Worm (Caenorhabditis elegans) whole organism, L4 larva: ENCODE results near the gene ubh-1.

Source experiments
- F49E8.2 ChIP-seq: sonication (generic microtip); optimal IDR thresholded peaks from 2 replicates; lab custom pipeline; 2016; ENCODE audit warnings: missing compliant biosample characterization, mild to moderate bottlenecking, missing genetic modification characterization, borderline replicate concordance
- Y48G9A.11 ChIP-seq: fragments of 200-800 bp; sonication (Bioruptor generic); IDR thresholded peaks from 2 replicates; pipeline ENCODE4 v1.3.6; 2022; ENCODE audit warnings: missing genetic modification reagents, missing genetic modification characterization, missing compliant biosample characterization
- Y75B8A.6 ChIP-seq: fragments of 200-800 bp; sonication (Bioruptor generic); IDR thresholded peaks from 2 replicates; pipeline ENCODE4 v1.3.6; 2022; ENCODE audit warnings: missing genetic modification reagents, missing genetic modification characterization, missing compliant biosample characterization
- ZK546.5 ChIP-seq, 2 experiments: sonication (generic microtip); optimal IDR thresholded peaks; 2 replicates each; lab custom pipeline; 2017; ENCODE audit warnings: missing biosample characterization in 2 of 2, missing genetic modification characterization in 2 of 2
- aha-1 ChIP-seq: fragments of 150-350 bp; peaks from one replicate; lab custom pipeline; 2014; ENCODE audit warnings: missing biosample characterization, missing genetic modification characterization
- aly-2 ChIP-seq: sonication (generic microtip); optimal IDR thresholded peaks from 2 replicates; lab custom pipeline; 2018; ENCODE audit warnings: missing biosample characterization, missing genetic modification characterization
- ama-1 ChIP-seq: fragments of 150-350 bp; optimal IDR thresholded peaks from 2 replicates; lab custom pipeline; 2014; ENCODE audit warnings: inconsistent platforms, mixed read lengths
- attf-4 ChIP-seq: sonication (generic microtip); optimal IDR thresholded peaks from 3 replicates; lab custom pipeline; 2017; ENCODE audit warnings: missing biosample characterization, missing genetic modification characterization
- ceh-28 ChIP-seq: fragments of 150-350 bp; optimal IDR thresholded peaks from 2 replicates; lab custom pipeline; 2014; ENCODE audit warnings: missing biosample characterization, missing genetic modification reagents, missing genetic modification characterization
- ceh-44 ChIP-seq: fragments of 200-800 bp; sonication (Bioruptor generic); IDR thresholded peaks from 2 replicates; pipeline ENCODE4 v1.3.6; 2022; ENCODE audit warnings: missing genetic modification reagents, missing genetic modification characterization, missing compliant biosample characterization
- ceh-82 ChIP-seq: sonication (generic microtip); optimal IDR thresholded peaks from 2 replicates; lab custom pipeline; 2017; ENCODE audit warnings: missing biosample characterization, missing genetic modification characterization
- daf-12 ChIP-seq: fragments of 150-350 bp; optimal IDR thresholded peaks from 2 replicates; lab custom pipeline; 2014; ENCODE audit warnings: missing biosample characterization, missing genetic modification reagents, missing genetic modification characterization
- daf-16 ChIP-seq, 3 experiments: sonication (generic microtip); optimal IDR thresholded peaks; 2 replicates each; lab custom pipeline; 2016 to 2017; ENCODE audit warnings: missing genetic modification characterization in 3 of 3, missing genetic modification reagents in 3 of 3, mild to moderate bottlenecking in 2 of 3, missing compliant biosample characterization in 2 of 3, missing biosample characterization in 1 of 3, moderate library complexity in 1 of 3
- dmd-6 ChIP-seq: fragments of 200-800 bp; sonication (Bioruptor generic); IDR thresholded peaks from 2 replicates; pipeline ENCODE4 v1.3.6; 2022; ENCODE audit warnings: missing genetic modification reagents, missing genetic modification characterization, missing compliant biosample characterization
- dmd-8 ChIP-seq: fragments of 200-800 bp; sonication (Bioruptor generic); IDR thresholded peaks from 2 replicates; pipeline ENCODE4 v1.3.6; 2022; ENCODE audit warnings: missing genetic modification characterization, missing compliant biosample characterization
- dmd-9 ChIP-seq: fragments of 200-800 bp; sonication (Bioruptor generic); IDR thresholded peaks from 2 replicates; pipeline ENCODE4 v1.3.6; 2022; ENCODE audit warnings: missing genetic modification reagents, missing genetic modification characterization, missing compliant biosample characterization
- dpl-1 ChIP-seq: fragments of 150-350 bp; optimal IDR thresholded peaks from 2 replicates; lab custom pipeline; 2014; ENCODE audit warnings: missing biosample characterization, missing genetic modification reagents, missing genetic modification characterization
- egl-43 ChIP-seq: fragments of 200-800 bp; sonication (Bioruptor generic); IDR thresholded peaks from 2 replicates; pipeline ENCODE4 v1.3.6; 2022; ENCODE audit warnings: missing genetic modification reagents, missing genetic modification characterization, missing compliant biosample characterization
- fkh-10 ChIP-seq: fragments of 150-350 bp; optimal IDR thresholded peaks from 2 replicates; lab custom pipeline; 2014; ENCODE audit warnings: missing biosample characterization, missing genetic modification reagents, missing genetic modification characterization
- hlh-11 ChIP-seq: fragments of 200-800 bp; sonication (Bioruptor generic); optimal IDR thresholded peaks from 2 replicates; lab custom pipeline; 2018; ENCODE audit warnings: mild to moderate bottlenecking, missing genetic modification characterization, missing compliant biosample characterization
- hmg-1.1 ChIP-seq: fragments of 200-800 bp; sonication (Bioruptor generic); IDR thresholded peaks from 2 replicates; pipeline ENCODE4 v1.3.6; 2022; ENCODE audit warnings: missing genetic modification reagents, missing genetic modification characterization, missing compliant biosample characterization
- lim-7 ChIP-seq: fragments of 200-800 bp; sonication (Bioruptor generic); IDR thresholded peaks from 2 replicates; pipeline ENCODE4 v1.3.6; 2022; ENCODE audit warnings: missing genetic modification characterization, missing compliant biosample characterization
- lin-1 ChIP-seq: fragments of 200-800 bp; sonication (Bioruptor generic); IDR thresholded peaks from 2 replicates; pipeline ENCODE4 v1.3.6; 2022; ENCODE audit warnings: missing genetic modification reagents, missing genetic modification characterization, missing compliant biosample characterization
- lin-13 ChIP-seq: fragments of 150-350 bp; optimal IDR thresholded peaks from 2 replicates; lab custom pipeline; 2014; ENCODE audit warnings: missing biosample characterization, missing genetic modification reagents, missing genetic modification characterization
- lin-15B ChIP-seq: fragments of 150-350 bp; sonication (generic microtip); optimal IDR thresholded peaks from 3 replicates; lab custom pipeline; 2014; ENCODE audit warnings: missing biosample characterization, missing genetic modification characterization
- lin-38 ChIP-seq: fragments of 200-800 bp; sonication (Bioruptor generic); IDR thresholded peaks from 2 replicates; pipeline ENCODE4 v1.3.6; 2022; ENCODE audit warnings: missing genetic modification reagents, missing genetic modification characterization, missing compliant biosample characterization
- lsy-2 ChIP-seq, 2 experiments: fragments of 150-350 bp in 1 of 2; sonication (generic microtip) in 1 of 2; optimal IDR thresholded peaks; 2 replicates each; lab custom pipeline; 2014 to 2017; ENCODE audit warnings: missing biosample characterization in 2 of 2, missing genetic modification characterization in 2 of 2
- madf-5 ChIP-seq, 2 experiments: fragments of 200-800 bp; sonication (Bioruptor generic); IDR thresholded peaks; 2 replicates each; pipeline ENCODE4 v1.3.6; 2022; ENCODE audit warnings: missing compliant biosample characterization in 2 of 2, missing genetic modification characterization in 2 of 2
- mdt-29 ChIP-seq: fragments of 200-800 bp; sonication (Bioruptor generic); IDR thresholded peaks from 2 replicates; pipeline ENCODE4 v1.3.6; 2022; ENCODE audit warnings: missing genetic modification reagents, missing genetic modification characterization, missing compliant biosample characterization
- mxl-3 ChIP-seq: fragments of 200-800 bp; sonication (Bioruptor generic); optimal IDR thresholded peaks from 2 replicates; lab custom pipeline; 2018; ENCODE audit warnings: mild to moderate bottlenecking, missing genetic modification characterization, missing compliant biosample characterization
- nhr-10 ChIP-seq: fragments of 150-350 bp; optimal IDR thresholded peaks from 2 replicates; lab custom pipeline; 2014; ENCODE audit warnings: missing biosample characterization, missing genetic modification characterization
- nhr-102 ChIP-seq: sonication (generic microtip); optimal IDR thresholded peaks from 2 replicates; lab custom pipeline; 2016; ENCODE audit warnings: mild to moderate bottlenecking, missing genetic modification characterization, moderate library complexity, missing compliant biosample characterization
- nhr-237 ChIP-seq: sonication (generic microtip); optimal IDR thresholded peaks from 2 replicates; lab custom pipeline; 2017; ENCODE audit warnings: missing biosample characterization, missing genetic modification characterization
- nhr-25 ChIP-seq: sonication (generic microtip); optimal IDR thresholded peaks from 2 replicates; lab custom pipeline; 2017; ENCODE audit warnings: missing genetic modification characterization, mild to moderate bottlenecking, missing compliant biosample characterization, antibody characterized with exemption, moderate library complexity, borderline replicate concordance; ENCODE audit not compliant: insufficient read depth
- nhr-6 ChIP-seq: fragments of 150-350 bp; optimal IDR thresholded peaks from 2 replicates; lab custom pipeline; 2014; ENCODE audit warnings: missing biosample characterization, missing genetic modification characterization
- rbr-2 ChIP-seq: sonication (generic microtip); optimal IDR thresholded peaks from 2 replicates; lab custom pipeline; 2016; ENCODE audit warnings: missing genotype, missing genetic modification characterization, missing compliant biosample characterization
- sdz-12 ChIP-seq: fragments of 200-800 bp; sonication (Bioruptor generic); optimal IDR thresholded peaks from 2 replicates; lab custom pipeline; 2018; ENCODE audit warnings: mild to moderate bottlenecking, missing genetic modification characterization, missing compliant biosample characterization
- set-16 ChIP-seq: fragments of 200-800 bp; sonication (Bioruptor generic); IDR thresholded peaks from 2 replicates; pipeline ENCODE4 v1.3.6; 2022; ENCODE audit warnings: missing genetic modification reagents, missing genetic modification characterization, missing compliant biosample characterization
- spr-1 ChIP-seq: sonication (generic microtip); optimal IDR thresholded peaks from 2 replicates; lab custom pipeline; 2016; ENCODE audit warnings: mild to moderate bottlenecking, missing genetic modification characterization, missing compliant biosample characterization
- unc-62 ChIP-seq, 3 experiments: fragments of 150-350 bp in 1 of 3; sonication (generic microtip); optimal IDR thresholded peaks in 2 of 3; peaks in 1 of 3; 1 replicate in 1 of 3; 2 replicates in 2 of 3; lab custom pipeline; 2014 to 2017; ENCODE audit warnings: missing biosample characterization in 3 of 3, missing genetic modification characterization in 3 of 3, missing genetic modification reagents in 3 of 3, missing genotype in 1 of 3
- zag-1 ChIP-seq: fragments of 150-350 bp; optimal IDR thresholded peaks from 2 replicates; lab custom pipeline; 2014; ENCODE audit warnings: missing biosample characterization, missing genetic modification characterization
- ztf-11 ChIP-seq: fragments of 150-350 bp; optimal IDR thresholded peaks from 2 replicates; lab custom pipeline; 2014; ENCODE audit warnings: missing biosample characterization, missing genetic modification characterization

ubh-1 gene

DNA sequence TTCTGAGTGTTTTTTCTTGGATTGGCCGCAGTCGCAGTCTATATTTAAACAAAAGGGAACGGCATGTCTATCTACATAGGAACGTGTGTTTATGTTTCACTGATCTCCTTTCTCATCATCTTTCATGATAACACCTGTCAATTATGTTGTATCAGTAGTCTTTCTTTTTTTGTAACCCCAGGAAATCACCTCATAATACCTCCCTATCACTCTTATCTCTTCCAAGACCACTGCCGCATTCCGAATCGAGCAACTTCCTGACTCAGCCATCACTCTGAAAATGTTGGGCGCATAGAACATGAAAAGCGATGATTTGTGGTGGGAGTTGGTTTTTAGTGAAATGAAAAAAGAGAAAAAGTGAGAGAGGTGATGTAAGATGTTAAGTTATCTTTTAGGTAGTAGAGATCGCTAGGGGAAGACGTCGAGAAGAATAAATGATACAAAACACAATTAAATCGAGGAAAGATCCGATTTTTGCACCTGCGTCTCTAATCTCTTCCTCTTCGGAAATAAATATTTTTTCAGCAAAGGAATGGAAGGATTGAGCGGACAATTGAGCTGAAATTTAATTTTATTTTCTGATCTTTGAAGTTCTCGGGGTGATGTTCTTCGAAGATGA, 11.8 kb upstream of the ubh-1 start (continued):
- TF ChIP-seq lin-1 (GFP tag; lab: Robert Waterston, UW) (peak; percentile 56; the same call in 1 of the 2 replicates), F49E8.2 (tag; lab: Kevin White, UChicago) (no peak), lim-7 (GFP tag; lab: Robert Waterston, UW) (no peak), mdt-29 (no peak), nhr-237 (no peak), ceh-44 (GFP tag; lab: Robert Waterston, UW) (no peak), nhr-102 (tag; lab: Kevin White, UChicago) (no peak), daf-12 (no peak), rbr-2 (tag; lab: Kevin White, UChicago) (no peak), mxl-3 (GFP tag; lab: Kevin White, UChicago) (peak; percentile 50), lin-13 (GFP tag; lab: Kevin White, UChicago) (no peak), spr-1 (tag; lab: Kevin White, UChicago) (no peak), Y48G9A.11 (GFP tag; lab: Robert Waterston, UW) (no peak), dmd-6 (GFP tag; lab: Robert Waterston, UW) (peak; percentile 97), fkh-10 (no peak), unc-62 (GFP tag; optimal IDR thresholded peaks at IDR 0.05 in 1 of 2; lab: Kevin White, UChicago) (peak in 1 of 2 experiments; percentile 87), unc-62 (tag; optimal IDR thresholded peaks at IDR 0.05; lab: Kevin White, UChicago) (no peak), lin-15B (tag; lab: Kevin White, UChicago) (no peak), zag-1 (tag; lab: Kevin White, UChicago) (no peak), hmg-1.1 (GFP tag; lab: Robert Waterston, UW) (no peak), ceh-82 (tag; lab: Kevin White, UChicago) (no peak), ceh-28 (no peak), nhr-25 (no peak), daf-16 (GFP tag; optimal IDR thresholded peaks at IDR 0.05; lab: Kevin White, UChicago) (no peak), daf-16 (tag; optimal IDR thresholded peaks at IDR 0.05; lab: Kevin White, UChicago) (peak; percentile 65), hlh-11 (tag; lab: Kevin White, UChicago) (peak; percentile 88), ztf-11 (tag; lab: Kevin White, UChicago) (no peak), nhr-6 (tag; lab: Kevin White, UChicago) (no peak), Y75B8A.6 (GFP tag; lab: Robert Waterston, UW) (no peak), sdz-12 (GFP tag; lab: Kevin White, UChicago) (no peak), lin-38 (GFP tag; lab: Robert Waterston, UW) (no peak), ZK546.5 (tag; optimal IDR thresholded peaks at IDR 0.05; lab: Kevin White, UChicago) (no peak)

- TF ChIP-seq unc-62 (GFP tag; optimal IDR thresholded peaks at IDR 0.05 in 1 of 2; lab: Kevin White, UChicago) (peak in 1 of 2 experiments; percentile 89), unc-62 (tag; optimal IDR thresholded peaks at IDR 0.05; lab: Kevin White, UChicago) (no peak), nhr-10 (tag; lab: Kevin White, UChicago) (no peak), dpl-1 (GFP tag; lab: Kevin White, UChicago) (no peak), lsy-2 (tag; optimal IDR thresholded peaks at IDR 0.05; lab: Kevin White, UChicago) (no peak), ceh-82 (tag; lab: Kevin White, UChicago) (no peak), dmd-9 (GFP tag; lab: Robert Waterston, UW) (no peak), zag-1 (tag; lab: Kevin White, UChicago) (no peak), attf-4 (tag; lab: Kevin White, UChicago) (no peak), set-16 (GFP tag; lab: Robert Waterston, UW) (peak; percentile 83), egl-43 (peak; percentile 70), nhr-6 (tag; lab: Kevin White, UChicago) (no peak), aha-1 (tag; lab: Kevin White, UChicago) (peak; percentile 5), madf-5 (GFP tag; IDR thresholded peaks at IDR 0.05; lab: Robert Waterston, UW) (no peak), dmd-8 (GFP tag; lab: Robert Waterston, UW) (no peak), aly-2 (tag; lab: Kevin White, UChicago) (no peak), ama-1 (no peak)
- TF ChIP-seq, all 104 proteins: peak for 4
Observed at ce11 chrV:6520385-6521080, 9.3 kb upstream of the ubh-1 start, which contains the start of the genes F46E10.2 and F46E10.18. Gene F46E10.2, plus strand, starts transcription at chrV:6520435. Gene F46E10.18, plus strand, starts transcription at chrV:6521030.
